Worm (Caenorhabditis elegans): Measurements from ENCODE around the gene spdl-1.

ce11 chrII:7801255-7801654 is 19.9 kb downstream of the spdl-1 start:
- TF ChIP-seq athp-1 (tag; optimal IDR thresholded peaks at IDR 0.05) (no peak), B0035.1 (tag; optimal IDR thresholded peaks at IDR 0.05) (no peak)
